Fruit fly (Drosophila melanogaster) whole organism, adult: ENCODE results near the gene CG42583.
"Not testable (repeated sequence)": the region's sequence is repeated elsewhere in the genome, so short reads cannot be mapped to it uniquely, and the experiment has no call there.

Experiments used
- CG11617 ChIP-seq: fragments of 200-800 bp; sonication (Bioruptor generic); optimal IDR thresholded peaks from 2 replicates; lab custom pipeline; 2017; ENCODE audit warnings: mild to moderate bottlenecking, missing biosample characterization, missing genetic modification reagents, missing genetic modification characterization
- CG12768 ChIP-seq: fragments of 200-800 bp; sonication (Bioruptor generic); optimal IDR thresholded peaks from 2 replicates; lab custom pipeline; 2017; ENCODE audit warnings: missing biosample characterization, missing genetic modification characterization, mild to moderate bottlenecking, moderate library complexity, missing genetic modification reagents
- CG14711 ChIP-seq: fragments of 200-800 bp; sonication (Bioruptor generic); optimal IDR thresholded peaks from 2 replicates; lab custom pipeline; 2018; ENCODE audit warnings: missing biosample characterization, mild to moderate bottlenecking, missing genetic modification characterization, moderate library complexity
- CG1620 ChIP-seq: fragments of 200-800 bp; sonication (Bioruptor generic); optimal IDR thresholded peaks from 2 replicates; lab custom pipeline; 2016; ENCODE audit warnings: missing biosample characterization, missing genetic modification characterization
- CG33017 ChIP-seq: fragments of 200-800 bp; sonication (Bioruptor generic); optimal IDR thresholded peaks from 2 replicates; lab custom pipeline; 2018; ENCODE audit warnings: missing biosample characterization, mild to moderate bottlenecking, missing genetic modification characterization, moderate library complexity
- CG5204 ChIP-seq: fragments of 200-800 bp; sonication (Bioruptor generic); optimal IDR thresholded peaks from 2 replicates; lab custom pipeline; 2016; ENCODE audit warnings: missing biosample characterization, missing genetic modification characterization
- CG7045 ChIP-seq: fragments of 200-800 bp; sonication (Bioruptor generic); optimal IDR thresholded peaks from 2 replicates; lab custom pipeline; 2017; ENCODE audit warnings: missing biosample characterization, mild to moderate bottlenecking, missing genetic modification characterization
- CG7101 ChIP-seq: fragments of 200-800 bp; sonication (Bioruptor generic); optimal IDR thresholded peaks from 2 replicates; lab custom pipeline; 2018; ENCODE audit warnings: missing biosample characterization, mild to moderate bottlenecking, missing genetic modification characterization, moderate library complexity
- Clk ChIP-seq: fragments of 200-800 bp; sonication (Bioruptor generic); optimal IDR thresholded peaks from 2 replicates; lab custom pipeline; 2017; ENCODE audit warnings: missing biosample characterization, missing genetic modification characterization
- Crg-1 ChIP-seq: fragments of 200-800 bp; sonication (Bioruptor generic); optimal IDR thresholded peaks from 2 replicates; lab custom pipeline; 2016; ENCODE audit warnings: missing biosample characterization, missing genetic modification characterization
- Hr96 ChIP-seq: fragments of 200-800 bp; sonication (Bioruptor generic); optimal IDR thresholded peaks from 2 replicates; lab custom pipeline; 2016; ENCODE audit warnings: missing biosample characterization, missing genetic modification characterization
- Mnt ChIP-seq: fragments of 200-800 bp; sonication (Bioruptor generic); optimal IDR thresholded peaks from 2 replicates; lab custom pipeline; 2016; ENCODE audit warnings: missing biosample characterization, mild to moderate bottlenecking, missing genetic modification characterization
- bab1 ChIP-seq: fragments of 200-800 bp; sonication (Bioruptor generic); optimal IDR thresholded peaks from 3 replicates; lab custom pipeline; 2019; ENCODE audit warnings: missing biosample characterization, mild to moderate bottlenecking, missing genetic modification characterization, moderate library complexity
- cic ChIP-seq: fragments of 200-800 bp; sonication (Bioruptor generic); optimal IDR thresholded peaks from 2 replicates; lab custom pipeline; 2017; ENCODE audit warnings: missing biosample characterization, mild to moderate bottlenecking, missing genetic modification characterization, moderate library complexity
- cnc ChIP-seq, 2 experiments: fragments of >200 bp; optimal IDR thresholded peaks; 2 replicates each; lab custom pipeline; 2017
- kay ChIP-seq: fragments of 200-800 bp; sonication (Bioruptor generic); peaks from one replicate; lab custom pipeline; 2016; ENCODE audit warnings: missing biosample characterization, missing genetic modification characterization, borderline replicate concordance
- ovo ChIP-seq: fragments of 200-800 bp; sonication (Bioruptor generic); optimal IDR thresholded peaks from 2 replicates; lab custom pipeline; 2016; ENCODE audit warnings: missing biosample characterization, missing genetic modification characterization
- pad ChIP-seq: fragments of 200-800 bp; sonication (Bioruptor generic); optimal IDR thresholded peaks from 3 replicates; lab custom pipeline; 2017; ENCODE audit warnings: missing biosample characterization, missing genetic modification characterization, mild to moderate bottlenecking, moderate library complexity, missing genetic modification reagents
- tj ChIP-seq: fragments of 200-800 bp; sonication (Bioruptor generic); optimal IDR thresholded peaks from 3 replicates; lab custom pipeline; 2017; ENCODE audit warnings: missing biosample characterization, mild to moderate bottlenecking, missing genetic modification characterization, moderate library complexity
- toe ChIP-seq: fragments of 200-800 bp; sonication (Bioruptor generic); optimal IDR thresholded peaks from 2 replicates; lab custom pipeline; 2016; ENCODE audit warnings: missing biosample characterization, missing genetic modification characterization

Gene CG42583

dm6 chrX:20139493-20139892, at the start of gene CG42583:
Gene CG42583 (plus strand): TSS chrX:20139793.
- no peak for TF ChIP-seq cic (GFP tag; lab: Kevin White, UChicago)
- TF ChIP-seq CG14711 (tag; lab: Kevin White, UChicago), result no peak
- no peak for TF ChIP-seq CG12768 (GFP tag; lab: Kevin White, UChicago)
- no peak for TF ChIP-seq CG1620 (GFP tag; lab: Kevin White, UChicago)
- no peak for TF ChIP-seq CG33017 (tag; lab: Kevin White, UChicago)
- no peak for TF ChIP-seq Mnt (GFP tag; lab: Kevin White, UChicago)
- TF ChIP-seq CG7101 (tag; lab: Kevin White, UChicago), result no peak
- no peak for TF ChIP-seq CG11617
- no peak for TF ChIP-seq Crg-1 (GFP tag; lab: Kevin White, UChicago)
- TF ChIP-seq Hr96 (GFP tag; lab: Kevin White, UChicago), result no peak
- TF ChIP-seq pad, result no peak
- no peak for TF ChIP-seq cnc (optimal IDR thresholded peaks at IDR 0.05; lab: Kevin White, UChicago)
- no peak for TF ChIP-seq ovo (GFP tag; lab: Kevin White, UChicago)

- TF ChIP-seq bab1 (GFP tag; lab: Kevin White, UChicago) (no peak), Crg-1 (GFP tag; lab: Kevin White, UChicago) (no peak), kay (GFP tag; lab: Kevin White, UChicago) (no peak), pad (no peak), CG7101 (tag; lab: Kevin White, UChicago) (no peak), toe (no peak), ovo (GFP tag; lab: Kevin White, UChicago) (no peak), CG12768 (GFP tag; lab: Kevin White, UChicago) (no peak), CG1620 (GFP tag; lab: Kevin White, UChicago) (no peak), Mnt (GFP tag; lab: Kevin White, UChicago) (no peak), CG33017 (tag; lab: Kevin White, UChicago) (no peak), CG7045 (no peak), tj (no peak), cic (GFP tag; lab: Kevin White, UChicago) (no peak), CG5204 (no peak), Clk (GFP tag; lab: Kevin White, UChicago) (no peak), CG14711 (tag; lab: Kevin White, UChicago) (no peak), CG11617 (no peak), Hr96 (GFP tag; lab: Kevin White, UChicago) (no peak), cnc (optimal IDR thresholded peaks at IDR 0.05; lab: Kevin White, UChicago) (no peak)
These were observed 47.3 kb upstream of the CG42583 start, which contains the start of gene fd19B for dm6 chrX:20092308-20092707. Gene fd19B (minus strand): TSS chrX:20092408.

dm6 chrX:20094098-20094497, 45.5 kb upstream of the CG42583 start, which contains the start of gene Or19b:
Gene Or19b (plus strand): TSS chrX:20094398.
- TF ChIP-seq CG5204; Clk (GFP tag; lab: Kevin White, UChicago); ovo (GFP tag; lab: Kevin White, UChicago): not testable (repeated sequence)

dm6 chrX:20096374-20096773, 43.2 kb upstream of the CG42583 start, which contains the start of gene CG42581:
Gene CG42581 (minus strand): TSS chrX:20096474.
- not testable (repeated sequence) for TF ChIP-seq bab1 (GFP tag; lab: Kevin White, UChicago); CG11617; CG5204

dm6 chrX:20104987-20105386, 34.6 kb upstream of the CG42583 start:
- TF ChIP-seq CG14711 (tag; lab: Kevin White, UChicago) (no peak), CG12768 (GFP tag; lab: Kevin White, UChicago) (no peak), toe (no peak), ovo (GFP tag; lab: Kevin White, UChicago) (no peak), CG1620 (GFP tag; lab: Kevin White, UChicago) (no peak), CG5204 (no peak), bab1 (GFP tag; lab: Kevin White, UChicago) (no peak), tj (no peak), kay (GFP tag; lab: Kevin White, UChicago) (no peak), Hr96 (GFP tag; lab: Kevin White, UChicago) (no peak), Crg-1 (GFP tag; lab: Kevin White, UChicago) (no peak), Clk (GFP tag; lab: Kevin White, UChicago) (no peak), CG11617 (no peak), CG7045 (no peak), cnc (optimal IDR thresholded peaks at IDR 0.05; lab: Kevin White, UChicago) (no peak)

dm6 chrX:20110475-20110874, 29.1 kb upstream of the CG42583 start, which contains the start of gene karr:
Gene karr (minus strand): TSS chrX:20110575.
- TF ChIP-seq Mnt (GFP tag; lab: Kevin White, UChicago), result no peak
- TF ChIP-seq bab1 (GFP tag; lab: Kevin White, UChicago), result no peak
- no peak for TF ChIP-seq tj
- TF ChIP-seq ovo (GFP tag; lab: Kevin White, UChicago), result no peak
- TF ChIP-seq Hr96 (GFP tag; lab: Kevin White, UChicago), result no peak
- TF ChIP-seq Crg-1 (GFP tag; lab: Kevin White, UChicago), result no peak
- no peak for TF ChIP-seq toe
- no peak for TF ChIP-seq CG14711 (tag; lab: Kevin White, UChicago)
- TF ChIP-seq cic (GFP tag; lab: Kevin White, UChicago), result no peak
- TF ChIP-seq cnc (optimal IDR thresholded peaks at IDR 0.05; lab: Kevin White, UChicago), result no peak
- TF ChIP-seq CG12768 (GFP tag; lab: Kevin White, UChicago), result no peak
- TF ChIP-seq CG11617, result no peak
- TF ChIP-seq CG7045, result no peak

- no peak for TF ChIP-seq tj
- no peak for TF ChIP-seq Crg-1 (GFP tag; lab: Kevin White, UChicago)
- no peak for TF ChIP-seq ovo (GFP tag; lab: Kevin White, UChicago)
These were observed 17.4 kb upstream of the CG42583 start, which contains the start of gene CG34331 for dm6 chrX:20122153-20122552. Gene CG34331 (plus strand): TSS chrX:20122453.
